Fruit fly (Drosophila melanogaster) whole organism, embryonic: ENCODE results near the gene CG42449.

Source experiments
- Abd-B ChIP-seq: fragments of 200-800 bp; sonication (Bioruptor generic); optimal IDR thresholded peaks from 2 replicates; lab custom pipeline; 2018; ENCODE audit warnings: missing biosample characterization, mild to moderate bottlenecking, missing genetic modification characterization, moderate library complexity
- CG10959 ChIP-seq: fragments of 200-800 bp; sonication (Bioruptor generic); IDR thresholded peaks from 2 replicates; pipeline ENCODE4 v1.3.6; 2022; ENCODE audit warnings: missing biosample characterization, missing genetic modification characterization
- CG11504 ChIP-seq: fragments of 200-800 bp; sonication (Bioruptor generic); optimal IDR thresholded peaks from 3 replicates; lab custom pipeline; 2019; ENCODE audit warnings: missing biosample characterization, mild to moderate bottlenecking, missing genetic modification characterization, moderate library complexity
- CG11695 ChIP-seq: fragments of 200-800 bp; sonication (Bioruptor generic); IDR thresholded peaks from 3 replicates; pipeline ENCODE4 v1.3.6; 2022; ENCODE audit warnings: missing biosample characterization, missing genetic modification characterization
- CG12155 ChIP-seq: fragments of 200-800 bp; sonication (Bioruptor generic); optimal IDR thresholded peaks from 3 replicates; lab custom pipeline; 2016; ENCODE audit warnings: missing biosample characterization, missing genetic modification characterization
- CG1233 ChIP-seq: fragments of 200-800 bp; sonication (Bioruptor generic); optimal IDR thresholded peaks from 4 replicates; lab custom pipeline; 2018; ENCODE audit warnings: missing biosample characterization, mild to moderate bottlenecking, missing genetic modification characterization
- CG12769 ChIP-seq: fragments of 200-800 bp; sonication (Bioruptor generic); optimal IDR thresholded peaks from 2 replicates; lab custom pipeline; 2019; ENCODE audit warnings: missing biosample characterization, mild to moderate bottlenecking, missing genetic modification characterization, moderate library complexity
- CG16815 ChIP-seq: fragments of 200-800 bp; sonication (Bioruptor generic); optimal IDR thresholded peaks from 3 replicates; lab custom pipeline; 2017; ENCODE audit warnings: missing biosample characterization, mild to moderate bottlenecking, missing genetic modification characterization
- CG16863 ChIP-seq: fragments of 200-800 bp; sonication (Bioruptor generic); optimal IDR thresholded peaks from 3 replicates; lab custom pipeline; 2016; ENCODE audit warnings: missing biosample characterization, missing genetic modification characterization
- CG17912 ChIP-seq: fragments of 200-800 bp; sonication (Bioruptor generic); optimal IDR thresholded peaks from 2 replicates; lab custom pipeline; 2018; ENCODE audit warnings: missing biosample characterization, mild to moderate bottlenecking, missing genetic modification characterization
- CG18599 ChIP-seq: fragments of 200-800 bp; sonication (Bioruptor generic); optimal IDR thresholded peaks from 3 replicates; lab custom pipeline; 2017; ENCODE audit warnings: missing biosample characterization, missing genetic modification characterization, mild to moderate bottlenecking, moderate library complexity, missing genetic modification reagents
- CG18619 ChIP-seq: fragments of 200-800 bp; sonication (Bioruptor generic); optimal IDR thresholded peaks from 3 replicates; lab custom pipeline; 2017; ENCODE audit warnings: missing biosample characterization, mild to moderate bottlenecking, missing genetic modification characterization
- CG2116 ChIP-seq: fragments of 200-800 bp; sonication (Bioruptor generic); optimal IDR thresholded peaks from 3 replicates; lab custom pipeline; 2018; ENCODE audit warnings: missing biosample characterization, mild to moderate bottlenecking, missing genetic modification characterization
- CG3163 ChIP-seq: fragments of 200-800 bp; sonication (Bioruptor generic); optimal IDR thresholded peaks from 3 replicates; lab custom pipeline; 2016; ENCODE audit warnings: missing biosample characterization, missing genetic modification characterization
- CG34422 ChIP-seq: fragments of 200-800 bp; sonication (Bioruptor generic); IDR thresholded peaks from 3 replicates; pipeline ENCODE4 v1.3.6; 2022; ENCODE audit warnings: missing biosample characterization, missing genetic modification characterization
- CG3726 ChIP-seq: fragments of 200-800 bp; sonication (Bioruptor generic); IDR thresholded peaks from 3 replicates; pipeline ENCODE4, ENCODE4 v1.3.6; 2022; ENCODE audit warnings: missing biosample characterization, missing genetic modification characterization
- CG4707 ChIP-seq: fragments of 200-800 bp; sonication (Bioruptor generic); optimal IDR thresholded peaks from 2 replicates; lab custom pipeline; 2018; ENCODE audit warnings: missing biosample characterization, mild to moderate bottlenecking, missing genetic modification characterization, moderate library complexity
- CG6254 ChIP-seq: fragments of 200-800 bp; sonication (Bioruptor generic); optimal IDR thresholded peaks from 3 replicates; lab custom pipeline; 2017; ENCODE audit warnings: mild to moderate bottlenecking, missing biosample characterization, missing genetic modification reagents, missing genetic modification characterization
- CG6791 ChIP-seq: fragments of 200-800 bp; sonication (Bioruptor generic); IDR thresholded peaks from 3 replicates; pipeline ENCODE4 v1.3.6; 2022; ENCODE audit warnings: missing biosample characterization, missing genetic modification characterization; ENCODE audit not compliant: partially characterized antibody
- CG7928 ChIP-seq: fragments of 200-800 bp; sonication (Bioruptor generic); optimal IDR thresholded peaks from 2 replicates; lab custom pipeline; 2017; ENCODE audit warnings: missing biosample characterization, mild to moderate bottlenecking, missing genetic modification characterization
- CG8924 ChIP-seq: fragments of 200-800 bp; optimal IDR thresholded peaks from 3 replicates; lab custom pipeline; 2019; ENCODE audit warnings: missing biosample characterization, mild to moderate bottlenecking, missing genetic modification characterization, moderate library complexity
- Eip74EF ChIP-seq, 2 experiments: fragments of 200-800 bp in 1 of 2; fragments of >200 bp in 1 of 2; sonication (Bioruptor generic) in 1 of 2; optimal IDR thresholded peaks; 2 replicates each; lab custom pipeline; 2017 to 2019; ENCODE audit warnings: missing biosample characterization in 2 of 2, missing genetic modification characterization in 2 of 2, mild to moderate bottlenecking in 1 of 2, moderate library complexity in 1 of 2
- Elba2 ChIP-seq: fragments of 200-800 bp; sonication (Bioruptor generic); optimal IDR thresholded peaks from 3 replicates; lab custom pipeline; 2016; ENCODE audit warnings: missing biosample characterization, missing genetic modification characterization
- HmgZ ChIP-seq: fragments of 200-800 bp; sonication (Bioruptor generic); optimal IDR thresholded peaks from 2 replicates; lab custom pipeline; 2018; ENCODE audit warnings: missing biosample characterization, mild to moderate bottlenecking, missing genetic modification characterization
- Hsf ChIP-seq: fragments of 200-800 bp; sonication (Bioruptor generic); optimal IDR thresholded peaks from 3 replicates; lab custom pipeline; 2016; ENCODE audit warnings: missing biosample characterization, missing genetic modification characterization
- Oli ChIP-seq: fragments of 200-800 bp; sonication (Bioruptor generic); optimal IDR thresholded peaks from 2 replicates; lab custom pipeline; 2018; ENCODE audit warnings: missing biosample characterization, mild to moderate bottlenecking, missing genetic modification characterization, moderate library complexity
- Scr ChIP-seq: fragments of 200-800 bp; sonication (Bioruptor generic); IDR thresholded peaks from 2 replicates; pipeline ENCODE4 v1.3.6; 2022; ENCODE audit warnings: missing biosample characterization, missing genetic modification characterization; ENCODE audit not compliant: partially characterized antibody
- Side ChIP-seq: fragments of 200-800 bp; sonication (Bioruptor generic); optimal IDR thresholded peaks from 2 replicates; lab custom pipeline; 2016; ENCODE audit warnings: missing biosample characterization, missing genetic modification characterization
- Sry-β ChIP-seq: fragments of 200-800 bp; sonication (Bioruptor generic); optimal IDR thresholded peaks from 2 replicates; lab custom pipeline; 2018; ENCODE audit warnings: missing biosample characterization, mild to moderate bottlenecking, missing genetic modification characterization, moderate library complexity
- Sry-δ ChIP-seq: fragments of 200-800 bp; sonication (Bioruptor generic); optimal IDR thresholded peaks from 2 replicates; lab custom pipeline; 2016; ENCODE audit warnings: missing biosample characterization, missing genetic modification characterization
- Xrp1 ChIP-seq: fragments of 200-800 bp; sonication (Bioruptor generic); IDR thresholded peaks from 2 replicates; pipeline ENCODE4 v1.3.6; 2022; ENCODE audit warnings: missing biosample characterization, missing genetic modification characterization
- ara ChIP-seq: fragments of 200-800 bp; sonication (Bioruptor generic); IDR thresholded peaks from 2 replicates; pipeline ENCODE4 v1.3.6; 2022; ENCODE audit warnings: missing biosample characterization, missing genetic modification characterization
- bcd ChIP-seq: fragments of 200-800 bp; sonication (Bioruptor generic); optimal IDR thresholded peaks from 2 replicates; lab custom pipeline; 2017; ENCODE audit warnings: missing biosample characterization, mild to moderate bottlenecking, missing genetic modification characterization
- bowl ChIP-seq: fragments of 200-800 bp; sonication (Bioruptor generic); IDR thresholded peaks from 2 replicates; pipeline ENCODE4 v1.3.6; 2022; ENCODE audit warnings: missing biosample characterization, missing genetic modification characterization
- cad ChIP-seq: fragments of >200 bp; optimal IDR thresholded peaks from 2 replicates; lab custom pipeline; 2017; ENCODE audit warnings: missing biosample characterization, missing genetic modification characterization
- chn ChIP-seq: fragments of 200-800 bp; sonication (Bioruptor generic); optimal IDR thresholded peaks from 2 replicates; lab custom pipeline; 2016; ENCODE audit warnings: missing biosample characterization, missing genetic modification characterization
- esg ChIP-seq: fragments of 200-800 bp; sonication (Bioruptor generic); conservative IDR thresholded peaks from 2 replicates; pipeline ENCODE4 v1.3.6; 2022; ENCODE audit warnings: missing biosample characterization, missing genetic modification characterization
- gcm ChIP-seq: fragments of 200-800 bp; sonication (Bioruptor generic); optimal IDR thresholded peaks from 2 replicates; lab custom pipeline; 2019; ENCODE audit warnings: missing biosample characterization, mild to moderate bottlenecking, missing genetic modification characterization, moderate library complexity
- gsb-n ChIP-seq: fragments of 200-800 bp; sonication (Bioruptor generic); optimal IDR thresholded peaks from 3 replicates; lab custom pipeline; 2018; ENCODE audit warnings: missing biosample characterization, mild to moderate bottlenecking, missing genetic modification characterization
- hth ChIP-seq: fragments of >200 bp; optimal IDR thresholded peaks from 2 replicates; lab custom pipeline; 2017; ENCODE audit warnings: inconsistent platforms
- ind ChIP-seq: fragments of 200-800 bp; sonication (Bioruptor generic); optimal IDR thresholded peaks from 3 replicates; lab custom pipeline; 2016; ENCODE audit warnings: missing biosample characterization, missing genetic modification characterization
- lilli ChIP-seq: fragments of 200-800 bp; sonication (Bioruptor generic); optimal IDR thresholded peaks from 3 replicates; lab custom pipeline; 2016; ENCODE audit warnings: missing biosample characterization, missing genetic modification characterization
- nerfin-1 ChIP-seq: fragments of 200-800 bp; sonication (Bioruptor generic); optimal IDR thresholded peaks from 3 replicates; lab custom pipeline; 2019; ENCODE audit warnings: missing biosample characterization, mild to moderate bottlenecking, missing genetic modification characterization, moderate library complexity
- nom ChIP-seq: fragments of 200-800 bp; sonication (Bioruptor generic); optimal IDR thresholded peaks from 2 replicates; lab custom pipeline; 2017; ENCODE audit warnings: missing biosample characterization, missing genetic modification characterization, mild to moderate bottlenecking, moderate library complexity, missing genetic modification reagents
- pum ChIP-seq: fragments of 200-800 bp; sonication (Bioruptor generic); optimal IDR thresholded peaks from 2 replicates; lab custom pipeline; 2016; ENCODE audit warnings: missing biosample characterization, missing genetic modification characterization
- scrt ChIP-seq: fragments of 200-800 bp; sonication (Bioruptor generic); optimal IDR thresholded peaks from 2 replicates; lab custom pipeline; 2018; ENCODE audit warnings: missing biosample characterization, mild to moderate bottlenecking, missing genetic modification characterization, moderate library complexity
- slbo ChIP-seq: fragments of 200-800 bp; sonication (Bioruptor generic); IDR thresholded peaks from 2 replicates; pipeline ENCODE4 v1.3.6; 2022; ENCODE audit warnings: missing biosample characterization, missing genetic modification characterization
- so ChIP-seq: fragments of 200-800 bp; sonication (Bioruptor generic); IDR thresholded peaks from 3 replicates; pipeline ENCODE4 v1.3.6; 2022; ENCODE audit warnings: missing biosample characterization, missing genetic modification characterization
- tio ChIP-seq: fragments of 200-800 bp; sonication (Bioruptor generic); optimal IDR thresholded peaks from 2 replicates; lab custom pipeline; 2017; ENCODE audit warnings: missing biosample characterization, missing genetic modification characterization, inconsistent platforms
- z ChIP-seq: fragments of 200-800 bp; sonication (Bioruptor generic); IDR thresholded peaks from 3 replicates; pipeline ENCODE4 v1.3.6; 2022; ENCODE audit warnings: missing biosample characterization, missing genetic modification characterization

The CG42449 gene

DNA sequence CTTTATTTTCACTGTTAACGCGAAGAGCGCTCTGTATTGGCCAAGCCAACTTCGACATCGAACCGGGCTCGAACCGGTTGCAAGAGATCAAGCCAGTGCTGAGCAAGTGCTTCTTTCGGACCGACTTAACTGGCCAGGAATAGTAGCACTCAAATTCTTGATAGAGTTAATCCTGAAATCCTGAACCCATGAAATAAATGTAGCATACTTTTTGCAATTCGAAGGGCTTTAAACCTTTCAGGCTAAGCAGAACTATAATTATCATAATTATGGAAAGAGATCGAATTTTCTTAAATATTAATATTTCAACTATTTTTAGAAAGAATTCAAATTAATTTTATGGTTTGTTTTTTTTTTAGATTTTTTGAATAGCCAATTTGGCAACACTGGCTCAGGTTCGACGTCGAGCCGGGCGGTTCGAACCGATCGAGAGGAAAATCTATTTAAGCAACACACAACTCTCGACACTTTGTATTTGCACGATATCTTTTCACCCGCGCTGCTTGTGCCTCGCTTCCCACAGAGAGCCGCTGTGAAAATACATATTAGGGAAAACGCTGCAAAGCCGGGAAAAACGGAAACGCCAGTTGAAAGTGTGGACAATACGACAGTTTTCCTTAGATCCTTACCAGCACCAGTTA, 15.2 kb downstream of the CG42449 start, which contains the start of gene AdamTS-B (continued):
- TF ChIP-seq ara (GFP tag; lab: Robert Waterston, UW) (peak; percentile 5; the same call in 1 of the 2 replicates), Xrp1 (GFP tag; lab: Robert Waterston, UW) (peak; percentile 76), gcm (GFP tag; lab: Kevin White, UChicago) (peak; percentile 25), Scr (GFP tag; lab: Robert Waterston, UW) (no peak), CG17912 (GFP tag; lab: Kevin White, UChicago) (no peak), Elba2 (GFP tag; lab: Kevin White, UChicago) (peak; percentile 13), bcd (GFP tag; lab: Kevin White, UChicago) (peak; percentile 44), CG1233 (GFP tag; lab: Kevin White, UChicago) (peak; percentile 49), Sry-β (peak; percentile 88), gsb-n (peak; percentile 32), lilli (GFP tag; lab: Kevin White, UChicago) (peak; percentile 50), CG16815 (GFP tag; lab: Kevin White, UChicago) (peak; percentile 19), CG3726 (GFP tag; lab: Robert Waterston, UW) (no peak), CG7928 (GFP tag; lab: Kevin White, UChicago) (no peak), Hsf (GFP tag; lab: Kevin White, UChicago) (peak; percentile 40), CG3163 (GFP tag; lab: Kevin White, UChicago) (no peak), cad (no peak), CG6254 (no peak), Sry-δ (GFP tag; lab: Kevin White, UChicago) (no peak), CG8924 (tag; lab: Kevin White, UChicago) (no peak), CG10959 (no peak), bowl (GFP tag; lab: Robert Waterston, UW) (peak; percentile 12; the same call in 1 of the 2 replicates), nom (GFP tag; lab: Kevin White, UChicago) (peak; percentile 47), CG4707 (GFP tag; lab: Kevin White, UChicago) (no peak), scrt (GFP tag; lab: Kevin White, UChicago) (no peak), CG11695 (GFP tag; lab: Robert Waterston, UW) (peak; percentile 50; the same call in 2 of the 3 replicates), HmgZ (no peak), CG34422 (no peak), pum (no peak), CG18599 (GFP tag; lab: Kevin White, UChicago) (peak; percentile 22), CG12769 (tag; lab: Kevin White, UChicago) (no peak), ind (peak; percentile 41), Side (GFP tag; lab: Kevin White, UChicago) (no peak), Abd-B (GFP tag; lab: Kevin White, UChicago) (no peak), esg (peak; percentile 42; the same call in 1 of the 2 replicates), CG6791 (GFP tag; lab: Robert Waterston, UW) (no peak), so (GFP tag; lab: Robert Waterston, UW) (0 out of 3 replicates have a peak, but pooled peaks have one; percentile 51), z (no peak), CG2116 (GFP tag; lab: Kevin White, UChicago) (peak; percentile 21), CG11504 (tag; lab: Kevin White, UChicago) (peak; percentile 69), nerfin-1 (tag; lab: Kevin White, UChicago) (peak; percentile 24), Eip74EF (GFP tag; optimal IDR thresholded peaks at IDR 0.05; lab: Kevin White, UChicago) (no peak), tio (GFP tag; lab: Kevin White, UChicago) (peak; percentile 16), Oli (tag; lab: Kevin White, UChicago) (peak; percentile 52), slbo (GFP tag; lab: Robert Waterston, UW) (peak; percentile 56), chn (GFP tag; lab: Kevin White, UChicago) (no peak), hth (lab: Kevin White, UChicago) (no peak), CG16863 (no peak), CG18619 (GFP tag; lab: Kevin White, UChicago) (peak; percentile 14), CG12155 (GFP tag; lab: Kevin White, UChicago) (peak; percentile 15)
